Worm (Caenorhabditis elegans) whole organism, L4 larva: ENCODE data around the gene F16G10.2.

Experiments used
- F26F4.8 ChIP-seq: fragments of 200-800 bp; sonication (Bioruptor generic); conservative IDR thresholded peaks from 2 replicates; pipeline ENCODE4 v1.3.6; 2022; ENCODE audit warnings: missing genetic modification characterization, missing compliant biosample characterization
- aly-2 ChIP-seq: sonication (generic microtip); optimal IDR thresholded peaks from 2 replicates; lab custom pipeline; 2018; ENCODE audit warnings: missing biosample characterization, missing genetic modification characterization
- cey-2 ChIP-seq: sonication (generic microtip); optimal IDR thresholded peaks from 3 replicates; lab custom pipeline; 2017; ENCODE audit warnings: missing genetic modification characterization, mild to moderate bottlenecking, missing compliant biosample characterization, antibody characterized with exemption, borderline replicate concordance; ENCODE audit not compliant: insufficient read depth
- gei-8 ChIP-seq: fragments of 200-800 bp; sonication (Bioruptor generic); optimal IDR thresholded peaks from 2 replicates; lab custom pipeline; 2018; ENCODE audit warnings: mild to moderate bottlenecking, missing genetic modification characterization, missing compliant biosample characterization
- pha-4 ChIP-seq, 2 experiments: fragments of 150-350 bp in 1 of 2; fragments of 200-800 bp in 1 of 2; sonication (Bioruptor generic) in 1 of 2; IDR thresholded peaks in 1 of 2; optimal IDR thresholded peaks in 1 of 2; 2 replicates each; pipeline versions ENCODE4 v1.3.6 to Lab custom; 2014 to 2022; ENCODE audit warnings: missing genetic modification characterization in 2 of 2, missing genetic modification reagents in 2 of 2, missing biosample characterization in 1 of 2, missing compliant biosample characterization in 1 of 2
- skn-1 ChIP-seq: fragments of 150-350 bp; optimal IDR thresholded peaks from 2 replicates; lab custom pipeline; 2014; ENCODE audit warnings: missing biosample characterization, missing genetic modification characterization
- snpc-4 ChIP-seq: fragments of 150-350 bp; optimal IDR thresholded peaks from 2 replicates; lab custom pipeline; 2014; ENCODE audit warnings: missing biosample characterization, missing genetic modification characterization
- unc-130 ChIP-seq: sonication (generic microtip); optimal IDR thresholded peaks from 2 replicates; lab custom pipeline; 2016; ENCODE audit warnings: missing genetic modification reagents, missing genetic modification characterization, missing compliant biosample characterization
- unc-62 ChIP-seq, 3 experiments: fragments of 150-350 bp in 1 of 3; sonication (generic microtip); optimal IDR thresholded peaks in 2 of 3; peaks in 1 of 3; 1 replicate in 1 of 3; 2 replicates in 2 of 3; lab custom pipeline; 2014 to 2017; ENCODE audit warnings: missing biosample characterization in 3 of 3, missing genetic modification characterization in 3 of 3, missing genetic modification reagents in 3 of 3, missing genotype in 1 of 3
- zag-1 ChIP-seq: fragments of 150-350 bp; optimal IDR thresholded peaks from 2 replicates; lab custom pipeline; 2014; ENCODE audit warnings: missing biosample characterization, missing genetic modification characterization

DNA sequence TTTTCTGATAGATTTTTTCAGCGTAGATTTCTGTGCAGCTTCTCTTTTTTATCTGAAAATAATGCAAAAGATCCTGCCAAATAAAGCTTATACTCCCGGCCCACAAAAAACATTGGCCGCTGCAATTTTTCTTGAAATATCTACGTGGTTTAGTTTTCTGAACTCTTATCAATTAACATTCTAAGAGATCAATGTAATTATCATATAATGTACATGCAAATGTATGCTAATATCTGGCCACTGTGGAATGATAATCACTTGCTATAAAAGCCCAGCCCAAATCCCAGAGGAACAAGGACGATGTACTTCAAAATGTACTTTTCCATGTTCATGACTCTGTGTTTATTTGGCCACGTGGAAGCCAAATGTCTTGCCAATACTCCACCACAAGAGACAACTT is 20.6 kb upstream of the F16G10.2 start, which contains the start of gene F43C11.2:
- TF ChIP-seq unc-130 (GFP tag; lab: Kevin White, UChicago) (no peak), unc-62 (GFP tag; optimal IDR thresholded peaks at IDR 0.05 in 1 of 2; lab: Kevin White, UChicago) (no peak), unc-62 (tag; optimal IDR thresholded peaks at IDR 0.05; lab: Kevin White, UChicago) (no peak), pha-4 (GFP tag; IDR thresholded peaks at IDR 0.05; lab: Robert Waterston, UW) (no peak), pha-4 (tag; optimal IDR thresholded peaks at IDR 0.05; lab: Kevin White, UChicago) (no peak), skn-1 (tag; lab: Kevin White, UChicago) (no peak), cey-2 (tag; lab: Kevin White, UChicago) (no peak), snpc-4 (tag; lab: Kevin White, UChicago) (no peak), gei-8 (GFP tag; lab: Kevin White, UChicago) (no peak), aly-2 (no peak), F26F4.8 (GFP tag; lab: Robert Waterston, UW) (no peak), zag-1 (tag; lab: Kevin White, UChicago) (no peak)
